Fruit fly (Drosophila melanogaster) whole organism, embryonic: Measurements from ENCODE around the gene Ostgamma.

Experiments used
- CG14441 ChIP-seq: fragments of 200-800 bp; sonication (Bioruptor generic); IDR thresholded peaks from 2 replicates; pipeline ENCODE4 v1.3.6; 2022; ENCODE audit warnings: missing biosample characterization, missing genetic modification characterization
- CG14710 ChIP-seq: fragments of 200-800 bp; sonication (Bioruptor generic); optimal IDR thresholded peaks from 3 replicates; lab custom pipeline; 2019; ENCODE audit warnings: missing biosample characterization, mild to moderate bottlenecking, missing genetic modification characterization, moderate library complexity
- CG15601 ChIP-seq: fragments of 200-800 bp; sonication (Bioruptor generic); optimal IDR thresholded peaks from 3 replicates; lab custom pipeline; 2019; ENCODE audit warnings: missing biosample characterization, mild to moderate bottlenecking, missing genetic modification characterization, moderate library complexity
- CG1603 ChIP-seq: fragments of 200-800 bp; sonication (Bioruptor generic); optimal IDR thresholded peaks from 2 replicates; lab custom pipeline; 2019; ENCODE audit warnings: missing biosample characterization, mild to moderate bottlenecking, missing genetic modification characterization, moderate library complexity
- CG17612 ChIP-seq: fragments of 200-800 bp; sonication (Bioruptor generic); IDR thresholded peaks from 2 replicates; pipeline ENCODE4 v1.3.6; 2022; ENCODE audit warnings: missing biosample characterization, missing genetic modification characterization
- CG2712 ChIP-seq: fragments of 200-800 bp; optimal IDR thresholded peaks from 3 replicates; lab custom pipeline; 2019; ENCODE audit warnings: missing biosample characterization, mild to moderate bottlenecking, missing genetic modification characterization, moderate library complexity
- CG31224 ChIP-seq: fragments of 200-800 bp; sonication (Bioruptor generic); IDR thresholded peaks from 2 replicates; pipeline ENCODE4 v1.3.6; 2022; ENCODE audit warnings: missing biosample characterization, missing genetic modification characterization
- CG31441 ChIP-seq: fragments of 200-800 bp; sonication (Bioruptor generic); IDR thresholded peaks from 2 replicates; pipeline ENCODE4 v1.3.6; 2022; ENCODE audit warnings: missing biosample characterization, missing genetic modification characterization
- CG32532 ChIP-seq: fragments of 200-800 bp; sonication (Bioruptor generic); IDR thresholded peaks from 2 replicates; pipeline ENCODE4 v1.3.6; 2022; ENCODE audit warnings: missing biosample characterization, missing genetic modification characterization
- CG34224 ChIP-seq: fragments of 200-800 bp; sonication (Bioruptor generic); IDR thresholded peaks from 3 replicates; pipeline ENCODE4 v1.3.6; 2022; ENCODE audit warnings: missing biosample characterization, missing genetic modification characterization; ENCODE audit not compliant: partially characterized antibody
- CG5245 ChIP-seq: fragments of 200-800 bp; sonication (Bioruptor generic); optimal IDR thresholded peaks from 3 replicates; lab custom pipeline; 2016; ENCODE audit warnings: missing biosample characterization, missing genetic modification characterization
- CG6654 ChIP-seq: fragments of 200-800 bp; sonication (Bioruptor generic); optimal IDR thresholded peaks from 2 replicates; lab custom pipeline; 2017; ENCODE audit warnings: missing biosample characterization, mild to moderate bottlenecking, missing genetic modification characterization
- CG7556 ChIP-seq: fragments of 200-800 bp; sonication (Bioruptor generic); optimal IDR thresholded peaks from 2 replicates; lab custom pipeline; 2017; ENCODE audit warnings: missing biosample characterization, mild to moderate bottlenecking, missing genetic modification characterization
- CG7987 ChIP-seq: fragments of 200-800 bp; sonication (Bioruptor generic); optimal IDR thresholded peaks from 2 replicates; lab custom pipeline; 2018; ENCODE audit warnings: missing biosample characterization, mild to moderate bottlenecking, missing genetic modification characterization, moderate library complexity
- D ChIP-seq, 2 experiments: fragments of 200-800 bp in 1 of 2; fragments of >200 bp in 1 of 2; sonication (Bioruptor generic) in 1 of 2; optimal IDR thresholded peaks; 2 replicates in 1 of 2; 3 replicates in 1 of 2; lab custom pipeline; 2017; ENCODE audit warnings: mild to moderate bottlenecking in 1 of 2, missing biosample characterization in 1 of 2, missing genetic modification characterization in 1 of 2, missing genetic modification reagents in 1 of 2
- Dll ChIP-seq: fragments of 200-800 bp; sonication (Bioruptor generic); IDR thresholded peaks from 4 replicates; pipeline ENCODE4 v1.3.6; 2022; ENCODE audit warnings: missing biosample characterization, missing genetic modification characterization; ENCODE audit not compliant: partially characterized antibody
- E2f2 ChIP-seq: fragments of 200-800 bp; sonication (Bioruptor generic); IDR thresholded peaks from 2 replicates; pipeline ENCODE4 v1.3.6; 2022; ENCODE audit warnings: missing biosample characterization, missing genetic modification characterization
- Elba2 ChIP-seq: fragments of 200-800 bp; sonication (Bioruptor generic); optimal IDR thresholded peaks from 3 replicates; lab custom pipeline; 2016; ENCODE audit warnings: missing biosample characterization, missing genetic modification characterization
- Fer1 ChIP-seq: fragments of 200-800 bp; sonication (Bioruptor generic); optimal IDR thresholded peaks from 2 replicates; lab custom pipeline; 2017; ENCODE audit warnings: missing biosample characterization, mild to moderate bottlenecking, missing genetic modification characterization
- HLH3B ChIP-seq: fragments of 200-800 bp; sonication (Bioruptor generic); IDR thresholded peaks from 2 replicates; pipeline ENCODE4 v1.3.6; 2022; ENCODE audit warnings: missing biosample characterization, missing genetic modification characterization
- HmgD ChIP-seq: fragments of 200-800 bp; sonication (Bioruptor generic); optimal IDR thresholded peaks from 3 replicates; lab custom pipeline; 2016; ENCODE audit warnings: missing biosample characterization, missing genetic modification characterization
- HmgZ ChIP-seq: fragments of 200-800 bp; sonication (Bioruptor generic); optimal IDR thresholded peaks from 2 replicates; lab custom pipeline; 2018; ENCODE audit warnings: missing biosample characterization, mild to moderate bottlenecking, missing genetic modification characterization
- Lpt ChIP-seq: fragments of >200 bp; optimal IDR thresholded peaks from 2 replicates; lab custom pipeline; 2018; ENCODE audit warnings: missing biosample characterization, missing genetic modification characterization
- Optix ChIP-seq: fragments of 200-800 bp; sonication (Bioruptor generic); IDR thresholded peaks from 3 replicates; pipeline ENCODE4 v1.3.6; 2022; ENCODE audit warnings: missing biosample characterization, missing genetic modification characterization
- Ravus ChIP-seq: fragments of 200-800 bp; sonication (Bioruptor generic); IDR thresholded peaks from 2 replicates; pipeline ENCODE4 v1.3.6; 2022; ENCODE audit warnings: missing biosample characterization, missing genetic modification characterization
- aop ChIP-seq: fragments of 200-800 bp; sonication (Bioruptor generic); IDR thresholded peaks from 2 replicates; pipeline ENCODE4 v1.3.6; 2022; ENCODE audit warnings: missing biosample characterization, missing genetic modification characterization
- bsh ChIP-seq, 2 experiments: fragments of 200-800 bp; sonication (Bioruptor generic); optimal IDR thresholded peaks; 2 replicates each; lab custom pipeline; 2017 to 2018; ENCODE audit warnings: mild to moderate bottlenecking in 2 of 2, missing biosample characterization in 2 of 2, missing genetic modification characterization in 2 of 2, moderate library complexity in 1 of 2
- cg ChIP-seq: fragments of 200-800 bp; sonication (Bioruptor generic); optimal IDR thresholded peaks from 3 replicates; lab custom pipeline; 2019; ENCODE audit warnings: missing biosample characterization, mild to moderate bottlenecking, missing genetic modification characterization, moderate library complexity
- crol ChIP-seq: fragments of 200-800 bp; sonication (Bioruptor generic); IDR thresholded peaks from 2 replicates; pipeline ENCODE4 v1.3.6; 2022; ENCODE audit warnings: missing biosample characterization, missing genetic modification characterization
- danr ChIP-seq: fragments of 200-800 bp; sonication (Bioruptor generic); IDR thresholded peaks from 2 replicates; pipeline ENCODE4 v1.3.6; 2022; ENCODE audit warnings: missing biosample characterization, missing genetic modification characterization
- en ChIP-seq: fragments of 200-800 bp; sonication (Bioruptor generic); optimal IDR thresholded peaks from 2 replicates; lab custom pipeline; 2016; ENCODE audit warnings: missing biosample characterization, missing genetic modification characterization
- eve ChIP-seq, 2 experiments: fragments of >200 bp; optimal IDR thresholded peaks; 2 replicates each; lab custom pipeline; 2017; ENCODE audit warnings: missing biosample characterization in 2 of 2, missing genetic modification characterization in 2 of 2
- ewg ChIP-seq: fragments of 200-800 bp; sonication (Bioruptor generic); optimal IDR thresholded peaks from 3 replicates; lab custom pipeline; 2017; ENCODE audit warnings: mild to moderate bottlenecking, missing biosample characterization, missing genetic modification reagents, missing genetic modification characterization
- ftz-f1 ChIP-seq: fragments of 200-800 bp; sonication (Bioruptor generic); optimal IDR thresholded peaks from 2 replicates; lab custom pipeline; 2016; ENCODE audit warnings: missing biosample characterization, missing genetic modification characterization
- gt ChIP-seq: fragments of 200-800 bp; sonication (Bioruptor generic); IDR thresholded peaks from 2 replicates; pipeline ENCODE4 v1.3.6; 2022; ENCODE audit warnings: missing biosample characterization, missing genetic modification characterization
- h ChIP-seq: fragments of >200 bp; optimal IDR thresholded peaks from 2 replicates; lab custom pipeline; 2017
- insv ChIP-seq, 2 experiments: fragments of 200-800 bp; sonication (Bioruptor generic); optimal IDR thresholded peaks; 3 replicates each; lab custom pipeline; 2016 to 2018; ENCODE audit warnings: missing biosample characterization in 2 of 2, missing genetic modification characterization in 2 of 2
- nerfin-1 ChIP-seq: fragments of 200-800 bp; sonication (Bioruptor generic); optimal IDR thresholded peaks from 3 replicates; lab custom pipeline; 2019; ENCODE audit warnings: missing biosample characterization, mild to moderate bottlenecking, missing genetic modification characterization, moderate library complexity
- nom ChIP-seq: fragments of 200-800 bp; sonication (Bioruptor generic); optimal IDR thresholded peaks from 2 replicates; lab custom pipeline; 2017; ENCODE audit warnings: missing biosample characterization, missing genetic modification characterization, mild to moderate bottlenecking, moderate library complexity, missing genetic modification reagents
- onecut ChIP-seq: fragments of 200-800 bp; sonication (Bioruptor generic); IDR thresholded peaks from 2 replicates; pipeline ENCODE4 v1.3.6; 2022; ENCODE audit warnings: missing biosample characterization, missing genetic modification characterization
- rib ChIP-seq: fragments of 200-800 bp; sonication (Bioruptor generic); IDR thresholded peaks from 2 replicates; pipeline ENCODE4 v1.3.6; 2022; ENCODE audit warnings: missing biosample characterization, missing genetic modification characterization
- row ChIP-seq: fragments of 200-800 bp; sonication (Bioruptor generic); IDR thresholded peaks from 3 replicates; pipeline ENCODE4 v1.3.6; 2022; ENCODE audit warnings: missing biosample characterization, missing genetic modification characterization
- run ChIP-seq: fragments of 200-800 bp; sonication (Bioruptor generic); optimal IDR thresholded peaks from 3 replicates; lab custom pipeline; 2018; ENCODE audit warnings: missing biosample characterization, mild to moderate bottlenecking, missing genetic modification characterization
- sens ChIP-seq: fragments of 200-800 bp; sonication (Bioruptor generic); peaks from one replicate; lab custom pipeline; 2016; ENCODE audit warnings: missing biosample characterization, missing genetic modification characterization
- seq ChIP-seq: fragments of 200-800 bp; sonication (Bioruptor generic); IDR thresholded peaks from 2 replicates; pipeline ENCODE4 v1.3.6; 2022; ENCODE audit warnings: missing biosample characterization, missing genetic modification characterization
- shn ChIP-seq: fragments of 200-800 bp; sonication (Bioruptor generic); optimal IDR thresholded peaks from 3 replicates; lab custom pipeline; 2016; ENCODE audit warnings: missing biosample characterization, missing genetic modification characterization
- wek ChIP-seq: fragments of 200-800 bp; sonication (Bioruptor generic); optimal IDR thresholded peaks from 3 replicates; lab custom pipeline; 2018; ENCODE audit warnings: missing biosample characterization, mild to moderate bottlenecking, missing genetic modification characterization, moderate library complexity
- zf30C ChIP-seq: fragments of 200-800 bp; sonication (Bioruptor generic); optimal IDR thresholded peaks from 3 replicates; lab custom pipeline; 2018; ENCODE audit warnings: missing biosample characterization, mild to moderate bottlenecking, missing genetic modification characterization

Gene Ostgamma

DNA sequence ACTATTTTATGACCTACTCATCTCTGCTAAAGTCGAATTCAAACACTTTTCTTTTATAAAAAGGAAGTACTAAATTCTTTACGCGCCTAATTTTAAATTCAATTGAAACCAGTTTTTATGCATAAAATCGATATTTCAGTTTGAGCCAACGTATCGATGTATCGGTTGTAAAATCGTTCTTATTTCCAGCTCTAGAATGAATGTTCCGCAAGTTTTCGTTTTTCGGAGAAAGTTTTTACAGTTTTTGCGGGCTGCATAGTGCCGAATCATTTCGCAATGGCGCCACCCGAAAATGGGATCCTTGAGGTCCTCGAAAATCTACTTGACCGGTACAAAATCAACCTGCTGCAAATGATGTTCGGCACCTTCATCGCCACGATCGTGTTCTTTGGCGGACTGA lies 2.6 kb downstream of the Ostgamma start, which contains the start of gene CG7840 (continued):
- TF ChIP-seq CG5245: no peak
- TF ChIP-seq CG1603 (tag; lab: Kevin White, UChicago): no peak
- TF ChIP-seq seq (GFP tag; lab: Robert Waterston, UW): no peak
- TF ChIP-seq onecut (GFP tag; lab: Robert Waterston, UW): no peak
- TF ChIP-seq wek: no peak
- no peak for TF ChIP-seq shn (GFP tag; lab: Kevin White, UChicago)
- no peak for TF ChIP-seq Ravus (GFP tag; lab: Robert Waterston, UW)
- no peak for TF ChIP-seq HmgD (GFP tag; lab: Kevin White, UChicago)
- no peak for TF ChIP-seq zf30C (GFP tag; lab: Kevin White, UChicago)
- no peak for TF ChIP-seq CG7987
- TF ChIP-seq nom (GFP tag; lab: Kevin White, UChicago): no peak
- TF ChIP-seq E2f2 (GFP tag; lab: Robert Waterston, UW): peak; percentile 93
- no peak for TF ChIP-seq CG14441 (GFP tag; lab: Robert Waterston, UW)
- TF ChIP-seq bsh (GFP tag; optimal IDR thresholded peaks at IDR 0.05; lab: Kevin White, UChicago): no peak

DNA sequence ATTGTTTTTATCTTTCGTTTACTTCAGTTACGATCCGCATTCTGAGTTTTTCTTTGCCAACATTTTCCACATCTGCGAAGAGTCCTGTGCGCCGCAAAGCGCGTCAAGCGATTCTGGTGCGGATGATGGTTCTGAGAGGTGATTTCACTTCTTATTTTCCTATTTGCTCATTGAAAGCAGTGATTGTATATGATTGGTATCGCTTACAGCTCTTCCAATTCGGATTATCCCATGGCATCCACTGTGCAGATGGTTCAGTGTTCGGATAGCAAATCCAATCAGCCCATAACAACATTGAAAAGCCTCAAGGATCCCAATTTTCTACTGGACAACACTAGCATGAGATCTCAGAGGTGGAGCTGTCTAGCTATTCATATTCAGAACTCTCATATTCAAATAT lies 3.4 kb downstream of the Ostgamma start:
- TF ChIP-seq sens (peak; percentile 32), crol (no peak), insv (GFP tag; optimal IDR thresholded peaks at IDR 0.05; lab: Kevin White, UChicago) (peak in 1 of 2 experiments; percentile 90), HLH3B (GFP tag; lab: Robert Waterston, UW) (0 out of 2 replicates have a peak, but pooled peaks have one; percentile 16), nerfin-1 (no peak), Elba2 (peak; percentile 96), danr (no peak)

DNA sequence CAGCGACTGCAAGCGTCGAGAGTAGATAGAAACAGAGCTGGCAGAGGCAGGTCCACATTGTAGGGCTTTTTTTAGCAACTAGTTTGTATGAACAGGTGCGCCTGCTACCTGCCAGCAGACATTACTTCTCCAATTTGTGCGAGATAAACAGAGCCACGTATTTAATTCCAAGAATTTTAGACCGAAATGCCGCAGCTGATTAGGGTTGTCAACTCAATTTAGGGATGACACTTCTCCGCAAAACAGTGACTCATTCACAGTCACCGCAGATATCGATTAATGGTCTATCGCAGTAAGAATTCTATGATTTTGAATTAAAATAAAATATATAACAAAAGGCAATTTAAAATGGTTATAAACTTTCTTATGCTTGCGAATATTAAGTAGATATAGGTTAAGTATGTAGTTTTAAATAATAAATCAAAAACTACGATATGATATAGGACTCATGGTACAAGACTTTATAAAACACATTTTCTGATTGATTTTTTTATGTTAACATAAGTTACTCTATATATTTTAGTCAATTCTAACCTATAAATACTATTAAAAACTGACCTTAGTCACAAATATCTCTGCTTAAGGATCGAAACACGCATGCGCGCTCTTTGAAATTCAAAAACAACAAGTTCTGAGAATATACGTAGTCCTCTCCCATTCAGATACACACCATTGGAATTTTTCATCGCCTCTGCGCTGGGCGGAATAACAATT lies 5.1 kb downstream of the Ostgamma start, which contains the start of the genes wol and Scgalpha:
Gene wol (minus strand): TSS at position 220 of the 714 bp plus-strand sequence.
Gene Scgalpha (plus strand): TSS at position 664 of the 714 bp plus-strand sequence.
- no peak for TF ChIP-seq Optix (GFP tag; lab: Robert Waterston, UW)
- TF ChIP-seq run: no peak
- TF ChIP-seq HmgZ (tag; lab: Kevin White, UChicago): peak; percentile 16
- no peak for TF ChIP-seq CG31224 (GFP tag; lab: Robert Waterston, UW)
- TF ChIP-seq en: no peak
- no peak for TF ChIP-seq ftz-f1 (GFP tag; lab: Kevin White, UChicago)
- peak; percentile 81 for TF ChIP-seq nerfin-1
- TF ChIP-seq rib (GFP tag; lab: Robert Waterston, UW): no peak
- TF ChIP-seq CG17612: no peak
- TF ChIP-seq CG15601 (tag; lab: Kevin White, UChicago): no peak
- peak; percentile 43 for TF ChIP-seq CG2712 (tag; lab: Kevin White, UChicago)
- TF ChIP-seq Lpt (GFP tag; lab: Kevin White, UChicago): no peak
- TF ChIP-seq CG6654: no peak
- no peak for TF ChIP-seq cg (GFP tag; lab: Kevin White, UChicago)
- TF ChIP-seq CG34224 (GFP tag; lab: Robert Waterston, UW): peak; percentile 69; the same call in 2 of the 3 replicates
- TF ChIP-seq Dll (GFP tag; lab: Robert Waterston, UW): peak; percentile 67; the same call in 1 of the 4 replicates
- no peak for TF ChIP-seq gt
- no peak for TF ChIP-seq aop
- TF ChIP-seq CG31441 (GFP tag; lab: Robert Waterston, UW): peak; percentile 46; the same call in 1 of the 2 replicates
- TF ChIP-seq D (optimal IDR thresholded peaks at IDR 0.05; lab: Kevin White, UChicago): no peak
- TF ChIP-seq D (GFP tag; optimal IDR thresholded peaks at IDR 0.05; lab: Kevin White, UChicago): no peak
- no peak for TF ChIP-seq eve (GFP tag; optimal IDR thresholded peaks at IDR 0.05; lab: Kevin White, UChicago)
- TF ChIP-seq CG7556 (GFP tag; lab: Kevin White, UChicago): no peak
- TF ChIP-seq ewg (GFP tag; lab: Kevin White, UChicago): peak; percentile 74
- TF ChIP-seq E2f2 (GFP tag; lab: Robert Waterston, UW): peak; percentile 73
- no peak for TF ChIP-seq CG32532 (GFP tag; lab: Robert Waterston, UW)
- TF ChIP-seq row (GFP tag; lab: Robert Waterston, UW): peak; percentile 66
- TF ChIP-seq h (lab: Kevin White, UChicago): no peak
- no peak for TF ChIP-seq Fer1 (GFP tag; lab: Kevin White, UChicago)
- peak; percentile 8 for TF ChIP-seq CG14710 (tag; lab: Kevin White, UChicago)
